Worm (Caenorhabditis elegans): Measurements from ENCODE around the gene rpl-7A.

DNA sequence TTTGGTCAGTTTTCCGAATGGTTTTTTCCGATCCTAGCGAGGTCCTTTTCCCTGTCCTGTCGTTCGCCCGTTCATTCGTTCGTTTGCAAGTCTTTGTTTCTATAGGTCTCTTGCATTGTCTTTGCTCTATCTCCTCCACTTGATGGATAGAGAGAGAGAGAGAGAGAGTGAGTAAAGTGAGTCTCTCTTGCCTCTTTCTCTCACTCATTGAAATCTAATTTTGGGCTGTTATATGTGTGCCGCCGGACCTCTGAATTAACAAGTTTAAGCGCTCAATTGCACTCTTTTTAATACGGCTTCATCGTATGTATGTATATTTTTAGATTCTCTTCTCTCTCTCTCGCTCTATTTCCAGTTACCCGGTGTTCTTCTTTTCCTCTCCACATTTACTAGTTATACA, 13.5 kb upstream of the rpl-7A start:
- no peak for TF ChIP-seq ama-1 (optimal IDR thresholded peaks at IDR 0.05)
- TF ChIP-seq aly-1 (tag; optimal IDR thresholded peaks at IDR 0.05) = no peak
- no peak for TF ChIP-seq ets-7 (tag; optimal IDR thresholded peaks at IDR 0.05)
- no peak for TF ChIP-seq B0310.2 (tag; optimal IDR thresholded peaks at IDR 0.05)

Measured in whole organism, early embryonic.